Fruit fly (Drosophila melanogaster) whole organism, embryonic: ENCODE measurements around the gene CG3513.

Experiments used
- Adf1 ChIP-seq: fragments of 200-800 bp; sonication (Bioruptor generic); IDR thresholded peaks from 2 replicates; pipeline ENCODE4 v1.3.6; 2022; ENCODE audit warnings: missing biosample characterization, missing genetic modification characterization
- Atf6 ChIP-seq: fragments of 200-800 bp; sonication (Bioruptor generic); IDR thresholded peaks from 2 replicates; pipeline ENCODE4 v1.3.6; 2022; ENCODE audit warnings: missing biosample characterization, missing genetic modification characterization
- CG10543 ChIP-seq: fragments of 200-800 bp; sonication (Bioruptor generic); optimal IDR thresholded peaks from 3 replicates; lab custom pipeline; 2017; ENCODE audit warnings: missing biosample characterization, mild to moderate bottlenecking, missing genetic modification characterization, moderate library complexity
- CG11695 ChIP-seq: fragments of 200-800 bp; sonication (Bioruptor generic); IDR thresholded peaks from 3 replicates; pipeline ENCODE4 v1.3.6; 2022; ENCODE audit warnings: missing biosample characterization, missing genetic modification characterization
- CG12769 ChIP-seq: fragments of 200-800 bp; sonication (Bioruptor generic); optimal IDR thresholded peaks from 2 replicates; lab custom pipeline; 2019; ENCODE audit warnings: missing biosample characterization, mild to moderate bottlenecking, missing genetic modification characterization, moderate library complexity
- CG15269 ChIP-seq: fragments of 200-800 bp; sonication (Bioruptor generic); optimal IDR thresholded peaks from 2 replicates; lab custom pipeline; 2018; ENCODE audit warnings: missing biosample characterization, mild to moderate bottlenecking, missing genetic modification characterization, moderate library complexity
- CG15514 ChIP-seq: fragments of 200-800 bp; sonication (Bioruptor generic); optimal IDR thresholded peaks from 3 replicates; lab custom pipeline; 2017; ENCODE audit warnings: missing biosample characterization, missing genetic modification characterization, mild to moderate bottlenecking, moderate library complexity, missing genetic modification reagents
- CG18599 ChIP-seq: fragments of 200-800 bp; sonication (Bioruptor generic); optimal IDR thresholded peaks from 3 replicates; lab custom pipeline; 2017; ENCODE audit warnings: missing biosample characterization, missing genetic modification characterization, mild to moderate bottlenecking, moderate library complexity, missing genetic modification reagents
- CG2116 ChIP-seq: fragments of 200-800 bp; sonication (Bioruptor generic); optimal IDR thresholded peaks from 3 replicates; lab custom pipeline; 2018; ENCODE audit warnings: missing biosample characterization, mild to moderate bottlenecking, missing genetic modification characterization
- CG2120 ChIP-seq: fragments of 200-800 bp; sonication (Bioruptor generic); optimal IDR thresholded peaks from 3 replicates; lab custom pipeline; 2016; ENCODE audit warnings: missing biosample characterization, missing genetic modification characterization
- CG2202 ChIP-seq: fragments of 200-800 bp; sonication (Bioruptor generic); optimal IDR thresholded peaks from 2 replicates; lab custom pipeline; 2018; ENCODE audit warnings: missing biosample characterization, mild to moderate bottlenecking, missing genetic modification characterization
- CG2678 ChIP-seq: fragments of 200-800 bp; sonication (Bioruptor generic); optimal IDR thresholded peaks from 3 replicates; lab custom pipeline; 2019; ENCODE audit warnings: missing biosample characterization, mild to moderate bottlenecking, missing genetic modification characterization, moderate library complexity
- CG34376 ChIP-seq: fragments of 200-800 bp; sonication (Bioruptor generic); optimal IDR thresholded peaks from 2 replicates; lab custom pipeline; 2018; ENCODE audit warnings: missing biosample characterization, mild to moderate bottlenecking, missing genetic modification characterization
- CG8290 ChIP-seq, 3 experiments: fragments of 200-800 bp; sonication (Bioruptor generic); optimal IDR thresholded peaks; 2 replicates each; lab custom pipeline; 2016 to 2019; ENCODE audit warnings: missing biosample characterization in 3 of 3, missing genetic modification characterization in 3 of 3, mild to moderate bottlenecking in 2 of 3, moderate library complexity in 1 of 3
- Dip3 ChIP-seq: fragments of 200-800 bp; sonication (Bioruptor generic); optimal IDR thresholded peaks from 3 replicates; lab custom pipeline; 2016; ENCODE audit warnings: missing biosample characterization, missing genetic modification characterization
- Drgx ChIP-seq: fragments of 200-800 bp; sonication (Bioruptor generic); IDR thresholded peaks from 2 replicates; pipeline ENCODE4 v1.3.6; 2022; ENCODE audit warnings: missing biosample characterization, missing genetic modification characterization
- Fer1 ChIP-seq: fragments of 200-800 bp; sonication (Bioruptor generic); optimal IDR thresholded peaks from 2 replicates; lab custom pipeline; 2017; ENCODE audit warnings: missing biosample characterization, mild to moderate bottlenecking, missing genetic modification characterization
- H2.0 ChIP-seq: fragments of 200-800 bp; sonication (Bioruptor generic); IDR thresholded peaks from 2 replicates; pipeline ENCODE4 v1.3.6; 2022; ENCODE audit warnings: missing biosample characterization, missing genetic modification characterization
- Hmr ChIP-seq: fragments of 200-800 bp; sonication (Bioruptor generic); optimal IDR thresholded peaks from 3 replicates; lab custom pipeline; 2017; ENCODE audit warnings: mild to moderate bottlenecking, missing biosample characterization, missing genetic modification reagents, missing genetic modification characterization
- Hr51 ChIP-seq, 2 experiments: fragments of 200-800 bp; sonication (Bioruptor generic); optimal IDR thresholded peaks; 2 replicates in 1 of 2; 3 replicates in 1 of 2; lab custom pipeline; 2016 to 2018; ENCODE audit warnings: missing biosample characterization in 2 of 2, missing genetic modification characterization in 2 of 2, mild to moderate bottlenecking in 1 of 2, moderate library complexity in 1 of 2
- Med ChIP-seq: fragments of 200-800 bp; sonication (Bioruptor generic); peaks from one replicate; lab custom pipeline; 2016; ENCODE audit warnings: missing biosample characterization, missing genetic modification characterization, mild to moderate bottlenecking, inconsistent platforms, moderate library complexity
- Meics ChIP-seq: fragments of 200-800 bp; sonication (Bioruptor generic); optimal IDR thresholded peaks from 2 replicates; lab custom pipeline; 2017; ENCODE audit warnings: missing biosample characterization, mild to moderate bottlenecking, missing genetic modification characterization
- PHDP ChIP-seq: fragments of 200-800 bp; sonication (Bioruptor generic); optimal IDR thresholded peaks from 3 replicates; lab custom pipeline; 2018; ENCODE audit warnings: missing biosample characterization, mild to moderate bottlenecking, missing genetic modification characterization, moderate library complexity
- Ptx1 ChIP-seq: fragments of 200-800 bp; sonication (Bioruptor generic); IDR thresholded peaks from 2 replicates; pipeline ENCODE4 v1.3.6; 2022; ENCODE audit warnings: missing biosample characterization, missing genetic modification characterization
- Rfx ChIP-seq: fragments of 200-800 bp; sonication (Bioruptor generic); IDR thresholded peaks from 2 replicates; pipeline ENCODE4 v1.3.6; 2022; ENCODE audit warnings: missing biosample characterization, missing genetic modification characterization
- bigmax ChIP-seq: fragments of 200-800 bp; sonication (Bioruptor generic); optimal IDR thresholded peaks from 2 replicates; lab custom pipeline; 2018; ENCODE audit warnings: missing biosample characterization, mild to moderate bottlenecking, missing genetic modification characterization
- br ChIP-seq: fragments of >200 bp; optimal IDR thresholded peaks from 2 replicates; lab custom pipeline; 2017
- bsh ChIP-seq, 2 experiments: fragments of 200-800 bp; sonication (Bioruptor generic); optimal IDR thresholded peaks; 2 replicates each; lab custom pipeline; 2017 to 2018; ENCODE audit warnings: mild to moderate bottlenecking in 2 of 2, missing biosample characterization in 2 of 2, missing genetic modification characterization in 2 of 2, moderate library complexity in 1 of 2
- corto ChIP-seq: fragments of 200-800 bp; sonication (Bioruptor generic); optimal IDR thresholded peaks from 2 replicates; lab custom pipeline; 2016; ENCODE audit warnings: missing biosample characterization, mild to moderate bottlenecking, missing genetic modification characterization, moderate library complexity
- cwo ChIP-seq: fragments of 200-800 bp; sonication (Bioruptor generic); optimal IDR thresholded peaks from 3 replicates; lab custom pipeline; 2017; ENCODE audit warnings: missing biosample characterization, missing genetic modification characterization, mild to moderate bottlenecking, moderate library complexity, missing genetic modification reagents
- danr ChIP-seq: fragments of 200-800 bp; sonication (Bioruptor generic); IDR thresholded peaks from 2 replicates; pipeline ENCODE4 v1.3.6; 2022; ENCODE audit warnings: missing biosample characterization, missing genetic modification characterization
- gem ChIP-seq: fragments of 200-800 bp; sonication (Bioruptor generic); optimal IDR thresholded peaks from 2 replicates; lab custom pipeline; 2019; ENCODE audit warnings: missing biosample characterization, mild to moderate bottlenecking, missing genetic modification characterization, moderate library complexity
- insv ChIP-seq, 2 experiments: fragments of 200-800 bp; sonication (Bioruptor generic); optimal IDR thresholded peaks; 3 replicates each; lab custom pipeline; 2016 to 2018; ENCODE audit warnings: missing biosample characterization in 2 of 2, missing genetic modification characterization in 2 of 2
- jumu ChIP-seq: fragments of 200-800 bp; sonication (Bioruptor generic); optimal IDR thresholded peaks from 3 replicates; lab custom pipeline; 2016; ENCODE audit warnings: missing biosample characterization, missing genetic modification characterization
- lab ChIP-seq: fragments of 200-800 bp; sonication (Bioruptor generic); optimal IDR thresholded peaks from 3 replicates; lab custom pipeline; 2017; ENCODE audit warnings: missing biosample characterization, missing genetic modification characterization, mild to moderate bottlenecking, moderate library complexity, missing genetic modification reagents
- lbe ChIP-seq: fragments of 200-800 bp; sonication (Bioruptor generic); optimal IDR thresholded peaks from 2 replicates; lab custom pipeline; 2016; ENCODE audit warnings: missing biosample characterization, mild to moderate bottlenecking, missing genetic modification characterization
- lilli ChIP-seq: fragments of 200-800 bp; sonication (Bioruptor generic); optimal IDR thresholded peaks from 3 replicates; lab custom pipeline; 2016; ENCODE audit warnings: missing biosample characterization, missing genetic modification characterization
- nau ChIP-seq: fragments of 200-800 bp; sonication (Bioruptor generic); optimal IDR thresholded peaks from 3 replicates; lab custom pipeline; 2017; ENCODE audit warnings: missing biosample characterization, mild to moderate bottlenecking, missing genetic modification characterization, missing genetic modification reagents
- nom ChIP-seq: fragments of 200-800 bp; sonication (Bioruptor generic); optimal IDR thresholded peaks from 2 replicates; lab custom pipeline; 2017; ENCODE audit warnings: missing biosample characterization, missing genetic modification characterization, mild to moderate bottlenecking, moderate library complexity, missing genetic modification reagents
- peb ChIP-seq: fragments of 200-800 bp; sonication (Bioruptor generic); IDR thresholded peaks from 2 replicates; pipeline ENCODE4 v1.3.6; 2022; ENCODE audit warnings: missing biosample characterization, missing genetic modification characterization
- prd ChIP-seq, 3 experiments: fragments of >200 bp in 2 of 3; fragments of 200-800 bp in 1 of 3; sonication (Bioruptor generic) in 1 of 3; optimal IDR thresholded peaks in 2 of 3; IDR thresholded peaks in 1 of 3; 2 replicates in 2 of 3; 3 replicates in 1 of 3; pipeline versions ENCODE4 v1.3.6 to Lab custom; 2017 to 2022; ENCODE audit warnings: missing biosample characterization in 1 of 3, missing genetic modification characterization in 1 of 3
- row ChIP-seq: fragments of 200-800 bp; sonication (Bioruptor generic); IDR thresholded peaks from 3 replicates; pipeline ENCODE4 v1.3.6; 2022; ENCODE audit warnings: missing biosample characterization, missing genetic modification characterization
- sisA ChIP-seq: fragments of 200-800 bp; sonication (Bioruptor generic); IDR thresholded peaks from 2 replicates; pipeline ENCODE4 v1.3.6; 2022; ENCODE audit warnings: missing biosample characterization, missing genetic modification characterization
- slbo ChIP-seq: fragments of 200-800 bp; sonication (Bioruptor generic); IDR thresholded peaks from 2 replicates; pipeline ENCODE4 v1.3.6; 2022; ENCODE audit warnings: missing biosample characterization, missing genetic modification characterization
- sob ChIP-seq: fragments of 200-800 bp; sonication (Bioruptor generic); IDR thresholded peaks from 2 replicates; pipeline ENCODE4 v1.3.6; 2022; ENCODE audit warnings: missing biosample characterization, missing genetic modification characterization
- sug ChIP-seq: fragments of 200-800 bp; optimal IDR thresholded peaks from 2 replicates; lab custom pipeline; 2019; ENCODE audit warnings: missing biosample characterization, mild to moderate bottlenecking, missing genetic modification characterization, moderate library complexity

Gene CG3513

dm6 chr2L:3705438-3705921 is 12.5 kb upstream of the CG3513 start, which contains the start of gene CG31778:
CG31778 (minus strand) TSS chr2L:3705488.
- peak; percentile 10 for TF ChIP-seq lilli (GFP tag; lab: Kevin White, UChicago)
- TF ChIP-seq Adf1: peak; percentile 47; the same call in 1 of the 2 replicates
- TF ChIP-seq danr (GFP tag; lab: Robert Waterston, UW): peak; percentile 22; the same call in 1 of the 2 replicates
- TF ChIP-seq Dip3 (GFP tag; lab: Kevin White, UChicago): peak; percentile 9
- peak; percentile 62 for TF ChIP-seq Rfx (GFP tag; lab: Robert Waterston, UW)
- TF ChIP-seq Fer1: peak; percentile 22
- TF ChIP-seq nom (GFP tag; lab: Kevin White, UChicago): peak; percentile 68
- TF ChIP-seq prd (optimal IDR thresholded peaks at IDR 0.05; lab: Kevin White, UChicago): no peak
- TF ChIP-seq prd (GFP tag; IDR thresholded peaks at IDR 0.05; lab: Robert Waterston, UW): 0 out of 3 replicates have a peak, but pooled peaks have one; percentile 11
- TF ChIP-seq CG2678 (tag; lab: Kevin White, UChicago): peak; percentile 41
- TF ChIP-seq bsh (GFP tag; optimal IDR thresholded peaks at IDR 0.05; lab: Kevin White, UChicago): no peak
- peak; percentile 49 for TF ChIP-seq corto
- peak; percentile 0 for TF ChIP-seq CG10543 (GFP tag; lab: Kevin White, UChicago)
- TF ChIP-seq CG2120 (GFP tag; lab: Kevin White, UChicago): peak; percentile 56
- TF ChIP-seq CG8290 (GFP tag; optimal IDR thresholded peaks at IDR 0.05; lab: Kevin White, UChicago): no peak
- peak in 1 of 2 experiments; percentile 36 for TF ChIP-seq CG8290 (tag; optimal IDR thresholded peaks at IDR 0.05; lab: Kevin White, UChicago)
- no peak for TF ChIP-seq nau
- peak; percentile 71 for TF ChIP-seq Drgx (GFP tag; lab: Robert Waterston, UW)
- 0 out of 3 replicates have a peak, but pooled peaks have one; percentile 43 for TF ChIP-seq CG11695 (GFP tag; lab: Robert Waterston, UW)
- TF ChIP-seq jumu: no peak
- TF ChIP-seq peb (GFP tag; lab: Robert Waterston, UW): no peak
- peak; percentile 25 for TF ChIP-seq PHDP
- peak; percentile 12 for TF ChIP-seq Meics (GFP tag; lab: Kevin White, UChicago)
- peak; percentile 55 for TF ChIP-seq CG34376 (GFP tag; lab: Kevin White, UChicago)
- TF ChIP-seq bigmax (GFP tag; lab: Kevin White, UChicago): no peak
- TF ChIP-seq CG12769: peak; percentile 35
- peak; percentile 5 for TF ChIP-seq CG15514 (GFP tag; lab: Kevin White, UChicago)
- TF ChIP-seq Atf6: peak; percentile 44; the same call in 1 of the 2 replicates
- no peak for TF ChIP-seq CG2116
- TF ChIP-seq lab (GFP tag; lab: Kevin White, UChicago): peak; percentile 26
- peak; percentile 46 for TF ChIP-seq gem (tag; lab: Kevin White, UChicago)
- TF ChIP-seq row: peak; percentile 59
- TF ChIP-seq slbo (GFP tag; lab: Robert Waterston, UW): peak; percentile 30; the same call in 1 of the 2 replicates
- peak; percentile 72 for TF ChIP-seq Med (GFP tag; lab: Kevin White, UChicago)
- no peak for TF ChIP-seq insv (GFP tag; optimal IDR thresholded peaks at IDR 0.05; lab: Kevin White, UChicago)
- TF ChIP-seq cwo: peak; percentile 25
- TF ChIP-seq Hmr (GFP tag; lab: Kevin White, UChicago): peak; percentile 12
- peak; percentile 20 for TF ChIP-seq sug (tag; lab: Kevin White, UChicago)
- 0 out of 2 replicates have a peak, but pooled peaks have one; percentile 19 for TF ChIP-seq H2.0 (GFP tag; lab: Robert Waterston, UW)
- no peak for TF ChIP-seq CG2202 (tag; lab: Kevin White, UChicago)
- peak in 1 of 2 experiments; percentile 4 for TF ChIP-seq Hr51 (GFP tag; optimal IDR thresholded peaks at IDR 0.05; lab: Kevin White, UChicago)
- TF ChIP-seq Ptx1 (GFP tag; lab: Robert Waterston, UW): peak; percentile 35; the same call in 1 of the 2 replicates
- no peak for TF ChIP-seq br (lab: Kevin White, UChicago)
- no peak for TF ChIP-seq sisA
- TF ChIP-seq sob (GFP tag; lab: Robert Waterston, UW): 0 out of 2 replicates have a peak, but pooled peaks have one; percentile 15
- TF ChIP-seq CG18599 (GFP tag; lab: Kevin White, UChicago): peak; percentile 60
- peak; percentile 2 for TF ChIP-seq CG15269 (tag; lab: Kevin White, UChicago)
- peak; percentile 84 for TF ChIP-seq lbe (GFP tag; lab: Kevin White, UChicago)
